Fruit fly (Drosophila melanogaster) whole organism, embryonic: ENCODE measurements around the gene apolpp.

Source experiments
- Bdp1 ChIP-seq: fragments of 200-800 bp; sonication (Bioruptor generic); optimal IDR thresholded peaks from 3 replicates; lab custom pipeline; 2016; ENCODE audit warnings: missing biosample characterization, missing genetic modification characterization
- C15 ChIP-seq: fragments of 200-800 bp; sonication (Bioruptor generic); IDR thresholded peaks from 3 replicates; pipeline ENCODE4 v1.3.6; 2022; ENCODE audit warnings: missing biosample characterization, missing genetic modification characterization
- CG10543 ChIP-seq: fragments of 200-800 bp; sonication (Bioruptor generic); optimal IDR thresholded peaks from 3 replicates; lab custom pipeline; 2017; ENCODE audit warnings: missing biosample characterization, mild to moderate bottlenecking, missing genetic modification characterization, moderate library complexity
- CG10565 ChIP-seq: fragments of 200-800 bp; sonication (Bioruptor generic); optimal IDR thresholded peaks from 3 replicates; lab custom pipeline; 2016; ENCODE audit warnings: missing biosample characterization, mild to moderate bottlenecking, missing genetic modification characterization
- CG11695 ChIP-seq: fragments of 200-800 bp; sonication (Bioruptor generic); IDR thresholded peaks from 3 replicates; pipeline ENCODE4 v1.3.6; 2022; ENCODE audit warnings: missing biosample characterization, missing genetic modification characterization
- CG12744 ChIP-seq: fragments of 200-800 bp; sonication (Bioruptor generic); optimal IDR thresholded peaks from 2 replicates; lab custom pipeline; 2016; ENCODE audit warnings: missing biosample characterization, missing genetic modification characterization
- CG12769 ChIP-seq: fragments of 200-800 bp; sonication (Bioruptor generic); optimal IDR thresholded peaks from 2 replicates; lab custom pipeline; 2019; ENCODE audit warnings: missing biosample characterization, mild to moderate bottlenecking, missing genetic modification characterization, moderate library complexity
- CG13123 ChIP-seq: fragments of 200-800 bp; sonication (Bioruptor generic); optimal IDR thresholded peaks from 2 replicates; lab custom pipeline; 2016; ENCODE audit warnings: missing biosample characterization, missing genetic modification characterization
- CG14860 ChIP-seq: fragments of 200-800 bp; sonication (Bioruptor generic); IDR thresholded peaks from 3 replicates; pipeline ENCODE4 v1.3.6; 2022; ENCODE audit warnings: missing biosample characterization, missing genetic modification characterization; ENCODE audit not compliant: partially characterized antibody
- CG15479 ChIP-seq: fragments of 200-800 bp; sonication (Bioruptor generic); optimal IDR thresholded peaks from 3 replicates; lab custom pipeline; 2019; ENCODE audit warnings: missing biosample characterization, mild to moderate bottlenecking, missing genetic modification characterization, moderate library complexity
- CG17802 ChIP-seq: fragments of 200-800 bp; sonication (Bioruptor generic); optimal IDR thresholded peaks from 2 replicates; lab custom pipeline; 2018; ENCODE audit warnings: missing biosample characterization, mild to moderate bottlenecking, missing genetic modification characterization, moderate library complexity
- CG18262 ChIP-seq: fragments of 200-800 bp; optimal IDR thresholded peaks from 3 replicates; lab custom pipeline; 2019; ENCODE audit warnings: missing biosample characterization, mild to moderate bottlenecking, missing genetic modification characterization, moderate library complexity
- CG3065 ChIP-seq: fragments of 200-800 bp; sonication (Bioruptor generic); optimal IDR thresholded peaks from 2 replicates; lab custom pipeline; 2016; ENCODE audit warnings: missing biosample characterization, missing genetic modification characterization
- CG3163 ChIP-seq: fragments of 200-800 bp; sonication (Bioruptor generic); optimal IDR thresholded peaks from 3 replicates; lab custom pipeline; 2016; ENCODE audit warnings: missing biosample characterization, missing genetic modification characterization
- CG32532 ChIP-seq: fragments of 200-800 bp; sonication (Bioruptor generic); IDR thresholded peaks from 2 replicates; pipeline ENCODE4 v1.3.6; 2022; ENCODE audit warnings: missing biosample characterization, missing genetic modification characterization
- CG33213 ChIP-seq: fragments of 200-800 bp; sonication (Bioruptor generic); optimal IDR thresholded peaks from 3 replicates; lab custom pipeline; 2016; ENCODE audit warnings: missing biosample characterization, missing genetic modification characterization
- CG4820 ChIP-seq: fragments of 200-800 bp; sonication (Bioruptor generic); optimal IDR thresholded peaks from 3 replicates; lab custom pipeline; 2016; ENCODE audit warnings: missing biosample characterization, missing genetic modification characterization
- CG6654 ChIP-seq: fragments of 200-800 bp; sonication (Bioruptor generic); optimal IDR thresholded peaks from 2 replicates; lab custom pipeline; 2017; ENCODE audit warnings: missing biosample characterization, mild to moderate bottlenecking, missing genetic modification characterization
- CG6791 ChIP-seq: fragments of 200-800 bp; sonication (Bioruptor generic); IDR thresholded peaks from 3 replicates; pipeline ENCODE4 v1.3.6; 2022; ENCODE audit warnings: missing biosample characterization, missing genetic modification characterization; ENCODE audit not compliant: partially characterized antibody
- CG7928 ChIP-seq: fragments of 200-800 bp; sonication (Bioruptor generic); optimal IDR thresholded peaks from 2 replicates; lab custom pipeline; 2017; ENCODE audit warnings: missing biosample characterization, mild to moderate bottlenecking, missing genetic modification characterization
- CG8290 ChIP-seq, 3 experiments: fragments of 200-800 bp; sonication (Bioruptor generic); optimal IDR thresholded peaks; 2 replicates each; lab custom pipeline; 2016 to 2019; ENCODE audit warnings: missing biosample characterization in 3 of 3, missing genetic modification characterization in 3 of 3, mild to moderate bottlenecking in 2 of 3, moderate library complexity in 1 of 3
- CG9797 ChIP-seq: fragments of 200-800 bp; sonication (Bioruptor generic); optimal IDR thresholded peaks from 3 replicates; lab custom pipeline; 2018; ENCODE audit warnings: missing biosample characterization, mild to moderate bottlenecking, missing genetic modification characterization
- Dip2 ChIP-seq: fragments of 200-800 bp; sonication (Bioruptor generic); IDR thresholded peaks from 2 replicates; pipeline ENCODE4 v1.3.6; 2022; ENCODE audit warnings: missing biosample characterization, missing genetic modification characterization
- Ets97D ChIP-seq: fragments of 200-800 bp; sonication (Bioruptor generic); optimal IDR thresholded peaks from 3 replicates; lab custom pipeline; 2016; ENCODE audit warnings: missing biosample characterization, missing genetic modification characterization
- Fer1 ChIP-seq: fragments of 200-800 bp; sonication (Bioruptor generic); optimal IDR thresholded peaks from 2 replicates; lab custom pipeline; 2017; ENCODE audit warnings: missing biosample characterization, mild to moderate bottlenecking, missing genetic modification characterization
- HHEX ChIP-seq: fragments of 200-800 bp; sonication (Bioruptor generic); optimal IDR thresholded peaks from 3 replicates; lab custom pipeline; 2017; ENCODE audit warnings: missing biosample characterization, mild to moderate bottlenecking, missing genetic modification characterization, missing genetic modification reagents
- MTF-1 ChIP-seq: fragments of 200-800 bp; sonication (Bioruptor generic); optimal IDR thresholded peaks from 2 replicates; lab custom pipeline; 2018; ENCODE audit warnings: missing biosample characterization, mild to moderate bottlenecking, missing genetic modification characterization, borderline replicate concordance
- Max ChIP-seq: fragments of 200-800 bp; sonication (Bioruptor generic); optimal IDR thresholded peaks from 2 replicates; lab custom pipeline; 2016; ENCODE audit warnings: missing biosample characterization, mild to moderate bottlenecking, missing genetic modification characterization
- NC2α ChIP-seq: fragments of 200-800 bp; sonication (Bioruptor generic); optimal IDR thresholded peaks from 2 replicates; lab custom pipeline; 2016; ENCODE audit warnings: missing biosample characterization, missing genetic modification characterization
- Side ChIP-seq: fragments of 200-800 bp; sonication (Bioruptor generic); optimal IDR thresholded peaks from 2 replicates; lab custom pipeline; 2016; ENCODE audit warnings: missing biosample characterization, missing genetic modification characterization
- Six4 ChIP-seq: fragments of 200-800 bp; sonication (Bioruptor generic); optimal IDR thresholded peaks from 2 replicates; lab custom pipeline; 2016; ENCODE audit warnings: missing biosample characterization, missing genetic modification characterization
- Sry-β ChIP-seq: fragments of 200-800 bp; sonication (Bioruptor generic); optimal IDR thresholded peaks from 2 replicates; lab custom pipeline; 2018; ENCODE audit warnings: missing biosample characterization, mild to moderate bottlenecking, missing genetic modification characterization, moderate library complexity
- al ChIP-seq: fragments of 200-800 bp; sonication (Bioruptor generic); IDR thresholded peaks from 2 replicates; pipeline ENCODE4 v1.3.6; 2022; ENCODE audit warnings: missing biosample characterization, missing genetic modification characterization
- ato ChIP-seq: fragments of 200-800 bp; sonication (Bioruptor generic); IDR thresholded peaks from 2 replicates; pipeline ENCODE4 v1.3.6; 2022; ENCODE audit warnings: missing biosample characterization, missing genetic modification characterization; ENCODE audit not compliant: partially characterized antibody
- az2 ChIP-seq: fragments of 200-800 bp; sonication (Bioruptor generic); optimal IDR thresholded peaks from 3 replicates; lab custom pipeline; 2016; ENCODE audit warnings: missing biosample characterization, missing genetic modification characterization
- caup ChIP-seq: fragments of 200-800 bp; sonication (Bioruptor generic); optimal IDR thresholded peaks from 3 replicates; lab custom pipeline; 2017; ENCODE audit warnings: missing biosample characterization, mild to moderate bottlenecking, missing genetic modification characterization, moderate library complexity; ENCODE audit not compliant: severe bottlenecking
- chm ChIP-seq: fragments of 200-800 bp; sonication (Bioruptor generic); IDR thresholded peaks from 2 replicates; pipeline ENCODE4 v1.3.6; 2022; ENCODE audit warnings: missing biosample characterization, missing genetic modification characterization
- crp ChIP-seq, 2 experiments: fragments of 200-800 bp; sonication (Bioruptor generic); optimal IDR thresholded peaks; 2 replicates in 1 of 2; 3 replicates in 1 of 2; lab custom pipeline; 2017; ENCODE audit warnings: missing biosample characterization in 2 of 2, missing genetic modification characterization in 2 of 2, mild to moderate bottlenecking in 1 of 2, moderate library complexity in 1 of 2
- dimm ChIP-seq: fragments of 200-800 bp; sonication (Bioruptor generic); IDR thresholded peaks from 2 replicates; pipeline ENCODE4 v1.3.6; 2022; ENCODE audit warnings: missing biosample characterization, missing genetic modification characterization
- dpn ChIP-seq, 2 experiments: fragments of 200-800 bp; sonication (Bioruptor generic); optimal IDR thresholded peaks; 3 replicates each; lab custom pipeline; 2016; ENCODE audit warnings: missing biosample characterization in 2 of 2, missing genetic modification characterization in 2 of 2
- gsb-n ChIP-seq: fragments of 200-800 bp; sonication (Bioruptor generic); optimal IDR thresholded peaks from 3 replicates; lab custom pipeline; 2018; ENCODE audit warnings: missing biosample characterization, mild to moderate bottlenecking, missing genetic modification characterization
- lmd ChIP-seq: fragments of 200-800 bp; sonication (Bioruptor generic); IDR thresholded peaks from 2 replicates; pipeline ENCODE4 v1.3.6; 2022; ENCODE audit warnings: missing biosample characterization, missing genetic modification characterization
- otp ChIP-seq: fragments of 200-800 bp; sonication (Bioruptor generic); IDR thresholded peaks from 3 replicates; pipeline ENCODE4, ENCODE4 v1.3.6; 2022; ENCODE audit warnings: missing biosample characterization, missing genetic modification characterization
- pfk ChIP-seq: fragments of 200-800 bp; sonication (Bioruptor generic); optimal IDR thresholded peaks from 2 replicates; lab custom pipeline; 2018; ENCODE audit warnings: missing biosample characterization, mild to moderate bottlenecking, missing genetic modification characterization, moderate library complexity
- ro ChIP-seq: fragments of 200-800 bp; sonication (Bioruptor generic); IDR thresholded peaks from 2 replicates; pipeline ENCODE4 v1.3.6; 2022; ENCODE audit warnings: missing biosample characterization, missing genetic modification characterization
- salm ChIP-seq: fragments of 200-800 bp; sonication (Bioruptor generic); optimal IDR thresholded peaks from 2 replicates; lab custom pipeline; 2018; ENCODE audit warnings: missing biosample characterization, mild to moderate bottlenecking, missing genetic modification characterization
- schlank ChIP-seq: fragments of 200-800 bp; sonication (Bioruptor generic); optimal IDR thresholded peaks from 2 replicates; lab custom pipeline; 2018; ENCODE audit warnings: missing biosample characterization, mild to moderate bottlenecking, missing genetic modification characterization
- sima ChIP-seq: fragments of 200-800 bp; sonication (Bioruptor generic); optimal IDR thresholded peaks from 2 replicates; lab custom pipeline; 2016; ENCODE audit warnings: missing biosample characterization, missing genetic modification characterization
- sob ChIP-seq: fragments of 200-800 bp; sonication (Bioruptor generic); IDR thresholded peaks from 2 replicates; pipeline ENCODE4 v1.3.6; 2022; ENCODE audit warnings: missing biosample characterization, missing genetic modification characterization
- ttk ChIP-seq: fragments of 200-800 bp; sonication (Bioruptor generic); IDR thresholded peaks from 2 replicates; pipeline ENCODE4 v2.1.2; 2022; ENCODE audit warnings: missing biosample characterization, missing genetic modification characterization
- zf30C ChIP-seq: fragments of 200-800 bp; sonication (Bioruptor generic); optimal IDR thresholded peaks from 3 replicates; lab custom pipeline; 2018; ENCODE audit warnings: missing biosample characterization, mild to moderate bottlenecking, missing genetic modification characterization

apolpp gene

dm6 chr4:1030692-1031110 lies 30.1 kb upstream of the apolpp start (continued):
- TF ChIP-seq CG12769 (tag; lab: Kevin White, UChicago) (peak; percentile 8), Dip2 (GFP tag; lab: Robert Waterston, UW) (no peak), CG11695 (GFP tag; lab: Robert Waterston, UW) (no peak), CG15479 (GFP tag; lab: Kevin White, UChicago) (no peak), lmd (GFP tag; lab: Robert Waterston, UW) (no peak), otp (GFP tag; lab: Robert Waterston, UW) (no peak), CG32532 (GFP tag; lab: Robert Waterston, UW) (no peak; the same call in 1 of the 2 replicates), CG13123 (GFP tag; lab: Kevin White, UChicago) (no peak), CG17802 (peak; percentile 96), NC2α (GFP tag; lab: Kevin White, UChicago) (no peak), CG8290 (GFP tag; optimal IDR thresholded peaks at IDR 0.05; lab: Kevin White, UChicago) (no peak), CG8290 (tag; optimal IDR thresholded peaks at IDR 0.05; lab: Kevin White, UChicago) (peak; percentile 32 to 58), al (GFP tag; lab: Robert Waterston, UW) (no peak), dpn (GFP tag; optimal IDR thresholded peaks at IDR 0.05; lab: Kevin White, UChicago) (peak in 1 of 2 experiments; percentile 8), schlank (tag; lab: Kevin White, UChicago) (no peak), Six4 (GFP tag; lab: Kevin White, UChicago) (no peak), ttk (GFP tag; lab: Robert Waterston, UW) (no peak), CG33213 (GFP tag; lab: Kevin White, UChicago) (no peak), gsb-n (tag; lab: Kevin White, UChicago) (no peak), ro (no peak), CG4820 (GFP tag; lab: Kevin White, UChicago) (no peak), crp (GFP tag; optimal IDR thresholded peaks at IDR 0.05; lab: Kevin White, UChicago) (no peak), CG3065 (GFP tag; lab: Kevin White, UChicago) (no peak), C15 (GFP tag; lab: Robert Waterston, UW) (no peak), CG7928 (GFP tag; lab: Kevin White, UChicago) (no peak), CG14860 (GFP tag; lab: Robert Waterston, UW) (0 out of 3 replicates have a peak, but pooled peaks have one; percentile 14), salm (no peak), HHEX (no peak), Bdp1 (GFP tag; lab: Kevin White, UChicago) (no peak), CG6791 (GFP tag; lab: Robert Waterston, UW) (peak; percentile 68), CG10565 (GFP tag; lab: Kevin White, UChicago) (no peak), chm (no peak), az2 (GFP tag; lab: Kevin White, UChicago) (no peak), Side (no peak), Sry-β (GFP tag; lab: Kevin White, UChicago) (no peak), CG18262 (no peak), CG3163 (GFP tag; lab: Kevin White, UChicago) (no peak), CG10543 (GFP tag; lab: Kevin White, UChicago) (no peak), sob (0 out of 2 replicates have a peak, but pooled peaks have one; percentile 29), MTF-1 (no peak), sima (GFP tag; lab: Kevin White, UChicago) (no peak), zf30C (GFP tag; lab: Kevin White, UChicago) (no peak), pfk (GFP tag; lab: Kevin White, UChicago) (peak; percentile 52), CG6654 (GFP tag; lab: Kevin White, UChicago) (no peak), CG12744 (GFP tag; lab: Kevin White, UChicago) (no peak), CG9797 (GFP tag; lab: Kevin White, UChicago) (no peak), Fer1 (GFP tag; lab: Kevin White, UChicago) (no peak), Max (peak; percentile 43), caup (GFP tag; lab: Kevin White, UChicago) (no peak), Ets97D (peak; percentile 6), dimm (GFP tag; lab: Robert Waterston, UW) (no peak), ato (GFP tag; lab: Robert Waterston, UW) (peak; percentile 33; the same call in 1 of the 2 replicates)
